Fruit fly (Drosophila melanogaster): Measurements from ENCODE around the gene CG15172.

The CG15172 gene

dm6 chr2L:19011895-19012645 is 10.1 kb upstream of the CG15172 start (continued):
- TF ChIP-seq Stat92E (GFP tag; optimal IDR thresholded peaks at IDR 0.05) (no peak), Pdp1 (GFP tag; optimal IDR thresholded peaks at IDR 0.05) (peak; percentile 77), cas (GFP tag; IDR thresholded peaks at IDR 0.05) (peak; percentile 83), Aef1 (GFP tag; IDR thresholded peaks at IDR 0.05) (peak; percentile 85), Ada2b (GFP tag; IDR thresholded peaks at IDR 0.05) (peak; percentile 83), CG4424 (GFP tag; optimal IDR thresholded peaks at IDR 0.05) (peak; percentile 66), CG9215 (GFP tag; IDR thresholded peaks at IDR 0.05) (peak; percentile 78), dpn (GFP tag; optimal IDR thresholded peaks at IDR 0.05) (peak; percentile 81), Doc3 (GFP tag; IDR thresholded peaks at IDR 0.05; ENCODE audit: partially characterized antibody) (no peak), zfh2 (GFP tag; optimal IDR thresholded peaks at IDR 0.05) (peak; percentile 69), mld (GFP tag; IDR thresholded peaks at IDR 0.05; ENCODE audit: partially characterized antibody) (no peak), CG12659 (GFP tag; optimal IDR thresholded peaks at IDR 0.05) (peak; percentile 83), h (optimal IDR thresholded peaks at IDR 0.05) (no peak), wor (GFP tag; IDR thresholded peaks at IDR 0.05) (peak; percentile 74), cwo (GFP tag; optimal IDR thresholded peaks at IDR 0.05) (peak; percentile 87), Hr3 (GFP tag; optimal IDR thresholded peaks at IDR 0.05) (peak; percentile 77), ERR (GFP tag; optimal IDR thresholded peaks at IDR 0.05) (peak; percentile 67), crc (GFP tag; optimal IDR thresholded peaks at IDR 0.05) (peak; percentile 60), MESR4 (GFP tag; optimal IDR thresholded peaks at IDR 0.05) (no peak), Blimp-1 (GFP tag; optimal IDR thresholded peaks at IDR 0.05) (peak; percentile 67), z (GFP tag; IDR thresholded peaks at IDR 0.05) (no peak), CG11093 (GFP tag; IDR thresholded peaks at IDR 0.05) (peak; percentile 84), CG6765 (GFP tag; optimal IDR thresholded peaks at IDR 0.05) (peak; percentile 8), maf-S (GFP tag; optimal IDR thresholded peaks at IDR 0.05) (peak; percentile 83), Hsf (GFP tag; optimal IDR thresholded peaks at IDR 0.05) (peak; percentile 78), trem (tag; optimal IDR thresholded peaks at IDR 0.05) (peak; percentile 36), az2 (GFP tag; optimal IDR thresholded peaks at IDR 0.05) (peak; percentile 72), YL-1 (GFP tag; optimal IDR thresholded peaks at IDR 0.05) (no peak), Neu2 (GFP tag; optimal IDR thresholded peaks at IDR 0.05; ENCODE audit: borderline replicate concordance) (no peak), shn (GFP tag; optimal IDR thresholded peaks at IDR 0.05) (peak; percentile 76), BEAF-32 (GFP tag; optimal IDR thresholded peaks at IDR 0.05) (no peak), CG6813 (GFP tag; optimal IDR thresholded peaks at IDR 0.05) (peak; percentile 70), usp (GFP tag; optimal IDR thresholded peaks at IDR 0.05) (no peak), CG5180 (GFP tag; optimal IDR thresholded peaks at IDR 0.05) (peak; percentile 65), CG12769 (tag; optimal IDR thresholded peaks at IDR 0.05) (peak; percentile 95), CG9609 (GFP tag; optimal IDR thresholded peaks at IDR 0.05) (peak; percentile 83), CG6689 (GFP tag; IDR thresholded peaks at IDR 0.05) (peak; percentile 85), sim (GFP tag; IDR thresholded peaks at IDR 0.05) (peak; percentile 58; the same call in 1 of the 2 replicates), CG7987 (GFP tag; optimal IDR thresholded peaks at IDR 0.05) (peak; percentile 54), ap (GFP tag; IDR thresholded peaks at IDR 0.05) (peak; percentile 72), dati (GFP tag; IDR thresholded peaks at IDR 0.05) (peak; percentile 43; the same call in 1 of the 2 replicates), CG10274 (GFP tag; optimal IDR thresholded peaks at IDR 0.05) (peak; percentile 45), hkb (optimal IDR thresholded peaks at IDR 0.05) (no peak), hkb (GFP tag; IDR thresholded peaks at IDR 0.05) (peak; percentile 81), CG8478 (optimal IDR thresholded peaks at IDR 0.05) (no peak), Myb (GFP tag; optimal IDR thresholded peaks at IDR 0.05) (peak; percentile 69), PHDP (tag; optimal IDR thresholded peaks at IDR 0.05) (peak; percentile 80), CG4360 (GFP tag; IDR thresholded peaks at IDR 0.05) (peak; percentile 36; the same call in 1 of the 2 replicates), CG12942 (GFP tag; optimal IDR thresholded peaks at IDR 0.05) (peak; percentile 73), CG10209 (GFP tag; optimal IDR thresholded peaks at IDR 0.05) (peak; percentile 82)
